Worm (Caenorhabditis elegans): Measurements from ENCODE around the gene prx-5.

ce11 chrII:8740326-8740949, 35.8 kb downstream of the prx-5 start:
- TF ChIP-seq hlh-13 (GFP tag; optimal IDR thresholded peaks at IDR 0.05) = no peak
- no peak for TF ChIP-seq zip-5 (tag; optimal IDR thresholded peaks at IDR 0.05)
- TF ChIP-seq gmeb-2 (tag; optimal IDR thresholded peaks at IDR 0.05) = no peak
- no peak for TF ChIP-seq pag-3 (tag; optimal IDR thresholded peaks at IDR 0.05; ENCODE audit: borderline replicate concordance)
- no peak for TF ChIP-seq F13H6.1 (tag; optimal IDR thresholded peaks at IDR 0.05)
- TF ChIP-seq pqm-1 (tag; optimal IDR thresholded peaks at IDR 0.05) = no peak
- no peak for TF ChIP-seq tbx-2 (tag; optimal IDR thresholded peaks at IDR 0.05)
- TF ChIP-seq ceh-45 (GFP tag; IDR thresholded peaks at IDR 0.05) = no peak
- no peak for TF ChIP-seq mec-3 (tag; optimal IDR thresholded peaks at IDR 0.05; ENCODE audit: borderline replicate concordance)
- TF ChIP-seq ceh-2 (tag; optimal IDR thresholded peaks at IDR 0.05) = no peak
- no peak for TF ChIP-seq ceh-18 (tag; optimal IDR thresholded peaks at IDR 0.05)
- no peak for TF ChIP-seq ceh-31 (tag; optimal IDR thresholded peaks at IDR 0.05)
- no peak for TF ChIP-seq che-1 (tag; optimal IDR thresholded peaks at IDR 0.05)

Measured in whole organism, late embryonic.